Worm (Caenorhabditis elegans) whole organism, L4 larva: ENCODE data around the gene vgln-1.

Experiments used
- F26F4.8 ChIP-seq: fragments of 200-800 bp; sonication (Bioruptor generic); conservative IDR thresholded peaks from 2 replicates; pipeline ENCODE4 v1.3.6; 2022; ENCODE audit warnings: missing genetic modification characterization, missing compliant biosample characterization
- aha-1 ChIP-seq: fragments of 150-350 bp; peaks from one replicate; lab custom pipeline; 2014; ENCODE audit warnings: missing biosample characterization, missing genetic modification characterization
- ceh-82 ChIP-seq: sonication (generic microtip); optimal IDR thresholded peaks from 2 replicates; lab custom pipeline; 2017; ENCODE audit warnings: missing biosample characterization, missing genetic modification characterization
- dmd-9 ChIP-seq: fragments of 200-800 bp; sonication (Bioruptor generic); IDR thresholded peaks from 2 replicates; pipeline ENCODE4 v1.3.6; 2022; ENCODE audit warnings: missing genetic modification reagents, missing genetic modification characterization, missing compliant biosample characterization
- mdl-1 ChIP-seq, 2 experiments: fragments of 150-350 bp in 1 of 2; sonication (generic microtip) in 1 of 2; optimal IDR thresholded peaks; 2 replicates each; lab custom pipeline; 2014 to 2017; ENCODE audit warnings: missing biosample characterization in 2 of 2, missing genetic modification characterization in 2 of 2
- mdt-29 ChIP-seq: fragments of 200-800 bp; sonication (Bioruptor generic); IDR thresholded peaks from 2 replicates; pipeline ENCODE4 v1.3.6; 2022; ENCODE audit warnings: missing genetic modification reagents, missing genetic modification characterization, missing compliant biosample characterization
- nhr-76 ChIP-seq: fragments of 150-350 bp; optimal IDR thresholded peaks from 2 replicates; lab custom pipeline; 2014; ENCODE audit warnings: missing biosample characterization, missing genetic modification characterization
- unc-62 ChIP-seq, 3 experiments: fragments of 150-350 bp in 1 of 3; sonication (generic microtip); optimal IDR thresholded peaks in 2 of 3; peaks in 1 of 3; 1 replicate in 1 of 3; 2 replicates in 2 of 3; lab custom pipeline; 2014 to 2017; ENCODE audit warnings: missing biosample characterization in 3 of 3, missing genetic modification characterization in 3 of 3, missing genetic modification reagents in 3 of 3, missing genotype in 1 of 3

DNA sequence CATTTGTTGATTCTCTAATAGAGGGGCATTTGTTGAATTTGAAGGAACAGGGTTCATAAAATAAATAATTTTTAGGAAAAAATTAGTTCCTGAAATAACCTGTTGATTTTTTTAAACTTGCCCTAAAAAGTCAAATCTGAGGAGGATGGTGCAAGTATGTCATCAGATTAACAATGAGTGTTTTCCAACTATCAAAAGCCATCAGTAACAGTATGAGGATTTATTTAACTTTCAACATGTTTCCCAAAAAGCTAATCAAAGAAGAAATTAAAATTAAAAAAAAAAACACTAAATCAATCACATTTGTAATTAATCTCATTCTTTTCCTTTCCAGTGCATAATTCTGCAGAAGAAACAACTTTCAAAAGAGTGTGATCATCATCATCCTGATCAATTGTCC is 31.3 kb downstream of the vgln-1 start, which contains the start of gene chil-5:
- TF ChIP-seq ceh-82 (no peak), unc-62 (GFP tag; optimal IDR thresholded peaks at IDR 0.05 in 1 of 2; lab: Kevin White, UChicago) (no peak), unc-62 (tag; optimal IDR thresholded peaks at IDR 0.05; lab: Kevin White, UChicago) (no peak), mdl-1 (tag; optimal IDR thresholded peaks at IDR 0.05; lab: Kevin White, UChicago) (no peak), nhr-76 (tag; lab: Kevin White, UChicago) (no peak), mdt-29 (no peak), F26F4.8 (GFP tag; lab: Robert Waterston, UW) (no peak), aha-1 (tag; lab: Kevin White, UChicago) (no peak), dmd-9 (no peak)
